Worm (Caenorhabditis elegans): ENCODE measurements around the gene Y46E12BL.2.

Y46E12BL.2 gene

ce11 chrII:15226805-15227204 lies 5.9 kb upstream of the Y46E12BL.2 start:
- TF ChIP-seq B0310.2 (tag; optimal IDR thresholded peaks at IDR 0.05) (no peak), ceh-13 (GFP tag; optimal IDR thresholded peaks at IDR 0.05) (no peak), tbx-37 (GFP tag; conservative IDR thresholded peaks at IDR 0.05) (no peak), flt-1 (GFP tag; IDR thresholded peaks at IDR 0.05) (no peak), aly-1 (tag; optimal IDR thresholded peaks at IDR 0.05) (no peak), F13C5.2 (tag; optimal IDR thresholded peaks at IDR 0.05) (no peak), hmbx-1 (tag; optimal IDR thresholded peaks at IDR 0.05) (no peak), ama-1 (optimal IDR thresholded peaks at IDR 0.05) (no peak), sea-1 (GFP tag; conservative IDR thresholded peaks at IDR 0.05) (no peak), tbx-11 (GFP tag; IDR thresholded peaks at IDR 0.05) (no peak)

- TF ChIP-seq hmbx-1 (tag; optimal IDR thresholded peaks at IDR 0.05): no peak
- no peak for TF ChIP-seq hnd-1 (tag; optimal IDR thresholded peaks at IDR 0.05)
- TF ChIP-seq sea-1 (GFP tag; conservative IDR thresholded peaks at IDR 0.05): no peak
- no peak for TF ChIP-seq flt-1 (GFP tag; IDR thresholded peaks at IDR 0.05)
- TF ChIP-seq ceh-36 (tag; optimal IDR thresholded peaks at IDR 0.05): no peak
- no peak for TF ChIP-seq B0310.2 (tag; optimal IDR thresholded peaks at IDR 0.05)
- TF ChIP-seq tra-4 (tag; optimal IDR thresholded peaks at IDR 0.05): no peak
- TF ChIP-seq F13C5.2 (tag; optimal IDR thresholded peaks at IDR 0.05): no peak
- TF ChIP-seq tbx-37 (GFP tag; conservative IDR thresholded peaks at IDR 0.05): no peak
- TF ChIP-seq ceh-13 (GFP tag; optimal IDR thresholded peaks at IDR 0.05): no peak
- TF ChIP-seq ets-7 (tag; optimal IDR thresholded peaks at IDR 0.05): no peak
- TF ChIP-seq ama-1 (optimal IDR thresholded peaks at IDR 0.05): no peak
These were observed 4.7 kb upstream of the Y46E12BL.2 start for ce11 chrII:15228005-15228404.

- TF ChIP-seq hmg-4 (GFP tag; optimal IDR thresholded peaks at IDR 0.05) (no peak), pes-1 (GFP tag; IDR thresholded peaks at IDR 0.05) (no peak), scrt-1 (GFP tag; IDR thresholded peaks at IDR 0.05) (no peak), ama-1 (optimal IDR thresholded peaks at IDR 0.05) (no peak), tbx-11 (GFP tag; IDR thresholded peaks at IDR 0.05) (no peak), hnd-1 (tag; optimal IDR thresholded peaks at IDR 0.05) (no peak), sea-1 (GFP tag; conservative IDR thresholded peaks at IDR 0.05) (no peak)
These were observed 2.9 kb upstream of the Y46E12BL.2 start, which contains the start of gene spsb-2 for ce11 chrII:15229785-15230393. Gene spsb-2, plus strand, starts transcription at chrII:15230343.

- TF ChIP-seq flt-1 (GFP tag; IDR thresholded peaks at IDR 0.05) (no peak), ceh-13 (GFP tag; optimal IDR thresholded peaks at IDR 0.05) (no peak), ama-1 (optimal IDR thresholded peaks at IDR 0.05) (no peak), ceh-36 (tag; optimal IDR thresholded peaks at IDR 0.05) (no peak), pes-1 (GFP tag; IDR thresholded peaks at IDR 0.05) (no peak), tra-4 (tag; optimal IDR thresholded peaks at IDR 0.05) (no peak), F13C5.2 (tag; optimal IDR thresholded peaks at IDR 0.05) (no peak)
These were observed 472 bp downstream of the Y46E12BL.2 start for ce11 chrII:15233219-15233618.

ce11 chrII:15235597-15235996 lies 2.9 kb downstream of the Y46E12BL.2 start:
- TF ChIP-seq aly-1 (tag; optimal IDR thresholded peaks at IDR 0.05) (no peak), hmg-4 (GFP tag; optimal IDR thresholded peaks at IDR 0.05) (no peak), B0310.2 (tag; optimal IDR thresholded peaks at IDR 0.05) (no peak), scrt-1 (GFP tag; IDR thresholded peaks at IDR 0.05) (no peak), tbx-37 (GFP tag; conservative IDR thresholded peaks at IDR 0.05) (no peak), sea-1 (GFP tag; conservative IDR thresholded peaks at IDR 0.05) (no peak), ets-7 (tag; optimal IDR thresholded peaks at IDR 0.05) (no peak), hmbx-1 (tag; optimal IDR thresholded peaks at IDR 0.05) (no peak), ceh-13 (GFP tag; optimal IDR thresholded peaks at IDR 0.05) (no peak), ceh-36 (tag; optimal IDR thresholded peaks at IDR 0.05) (no peak), hnd-1 (tag; optimal IDR thresholded peaks at IDR 0.05) (no peak), ama-1 (optimal IDR thresholded peaks at IDR 0.05) (no peak), tra-4 (tag; optimal IDR thresholded peaks at IDR 0.05) (no peak), flt-1 (GFP tag; IDR thresholded peaks at IDR 0.05) (no peak), pes-1 (GFP tag; IDR thresholded peaks at IDR 0.05) (no peak), tbx-11 (GFP tag; IDR thresholded peaks at IDR 0.05) (no peak), F13C5.2 (tag; optimal IDR thresholded peaks at IDR 0.05) (no peak)

ce11 chrII:15237160-15237559 lies 4.4 kb downstream of the Y46E12BL.2 start:
- TF ChIP-seq tra-4 (tag; optimal IDR thresholded peaks at IDR 0.05) (no peak), flt-1 (GFP tag; IDR thresholded peaks at IDR 0.05) (no peak), hmbx-1 (tag; optimal IDR thresholded peaks at IDR 0.05) (no peak), ets-7 (tag; optimal IDR thresholded peaks at IDR 0.05) (no peak), F13C5.2 (tag; optimal IDR thresholded peaks at IDR 0.05) (no peak), tbx-11 (GFP tag; IDR thresholded peaks at IDR 0.05) (no peak), scrt-1 (GFP tag; IDR thresholded peaks at IDR 0.05) (no peak)

ce11 chrII:15239681-15240080 lies 6.9 kb downstream of the Y46E12BL.2 start:
- TF ChIP-seq hmg-4 (GFP tag; optimal IDR thresholded peaks at IDR 0.05): no peak
- no peak for TF ChIP-seq sea-1 (GFP tag; conservative IDR thresholded peaks at IDR 0.05)
- TF ChIP-seq tbx-11 (GFP tag; IDR thresholded peaks at IDR 0.05): no peak
- TF ChIP-seq tbx-37 (GFP tag; conservative IDR thresholded peaks at IDR 0.05): no peak
- TF ChIP-seq ets-7 (tag; optimal IDR thresholded peaks at IDR 0.05): no peak
- TF ChIP-seq ceh-13 (GFP tag; optimal IDR thresholded peaks at IDR 0.05): no peak
- TF ChIP-seq hnd-1 (tag; optimal IDR thresholded peaks at IDR 0.05): no peak
- TF ChIP-seq aly-1 (tag; optimal IDR thresholded peaks at IDR 0.05): no peak
- no peak for TF ChIP-seq ama-1 (optimal IDR thresholded peaks at IDR 0.05)
- no peak for TF ChIP-seq scrt-1 (GFP tag; IDR thresholded peaks at IDR 0.05)
- no peak for TF ChIP-seq hmbx-1 (tag; optimal IDR thresholded peaks at IDR 0.05)
- TF ChIP-seq flt-1 (GFP tag; IDR thresholded peaks at IDR 0.05): no peak
- no peak for TF ChIP-seq pes-1 (GFP tag; IDR thresholded peaks at IDR 0.05)
- TF ChIP-seq tra-4 (tag; optimal IDR thresholded peaks at IDR 0.05): no peak
- no peak for TF ChIP-seq B0310.2 (tag; optimal IDR thresholded peaks at IDR 0.05)
- no peak for TF ChIP-seq ceh-36 (tag; optimal IDR thresholded peaks at IDR 0.05)
- no peak for TF ChIP-seq F13C5.2 (tag; optimal IDR thresholded peaks at IDR 0.05)

ce11 chrII:15244870-15245269 lies 12.1 kb downstream of the Y46E12BL.2 start:
- no peak for TF ChIP-seq hmbx-1 (tag; optimal IDR thresholded peaks at IDR 0.05)
- no peak for TF ChIP-seq tbx-37 (GFP tag; conservative IDR thresholded peaks at IDR 0.05)
- no peak for TF ChIP-seq aly-1 (tag; optimal IDR thresholded peaks at IDR 0.05)
- no peak for TF ChIP-seq hnd-1 (tag; optimal IDR thresholded peaks at IDR 0.05)
- no peak for TF ChIP-seq ceh-36 (tag; optimal IDR thresholded peaks at IDR 0.05)

Data from whole organism, early embryonic.